Worm (Caenorhabditis elegans) whole organism, L4 larva: Measurements from ENCODE around the gene Y54G11A.2.

Experiments
- nhr-11 ChIP-seq: fragments of 150-350 bp; optimal IDR thresholded peaks from 2 replicates; lab custom pipeline; 2014; ENCODE audit warnings: missing biosample characterization, missing genetic modification characterization
- nhr-28 ChIP-seq: fragments of 150-350 bp; optimal IDR thresholded peaks from 2 replicates; lab custom pipeline; 2014; ENCODE audit warnings: missing biosample characterization, missing genetic modification characterization

- TF ChIP-seq nhr-28 (tag; lab: Kevin White, UChicago), result no peak
- TF ChIP-seq nhr-11, result no peak
Measured at ce11 chrII:14256779-14257178, 4.6 kb downstream of the Y54G11A.2 start, which contains the start of gene Y54G11A.19.
